Fruit fly (Drosophila melanogaster) whole organism, embryonic: ENCODE data around the gene CG34253.

Experiments used
- Bgb ChIP-seq: fragments of 200-800 bp; sonication (Bioruptor generic); IDR thresholded peaks from 2 replicates; pipeline ENCODE4 v1.3.6; 2022; ENCODE audit warnings: missing biosample characterization, missing genetic modification characterization; ENCODE audit not compliant: partially characterized antibody
- CG16813 ChIP-seq: fragments of 200-800 bp; sonication (Bioruptor generic); IDR thresholded peaks from 3 replicates; pipeline ENCODE4 v1.3.6; 2022; ENCODE audit warnings: missing biosample characterization, missing genetic modification characterization; ENCODE audit not compliant: partially characterized antibody
- CG17186 ChIP-seq: fragments of 200-800 bp; sonication (Bioruptor generic); optimal IDR thresholded peaks from 3 replicates; lab custom pipeline; 2017; ENCODE audit warnings: missing biosample characterization, missing genetic modification reagents, missing genetic modification characterization
- CG17359 ChIP-seq: fragments of 200-800 bp; sonication (Bioruptor generic); optimal IDR thresholded peaks from 3 replicates; lab custom pipeline; 2018; ENCODE audit warnings: missing biosample characterization, mild to moderate bottlenecking, missing genetic modification characterization, moderate library complexity
- CG17568 ChIP-seq: fragments of 200-800 bp; sonication (Bioruptor generic); optimal IDR thresholded peaks from 2 replicates; lab custom pipeline; 2018; ENCODE audit warnings: missing biosample characterization, mild to moderate bottlenecking, missing genetic modification characterization, moderate library complexity
- CG17912 ChIP-seq: fragments of 200-800 bp; sonication (Bioruptor generic); optimal IDR thresholded peaks from 2 replicates; lab custom pipeline; 2018; ENCODE audit warnings: missing biosample characterization, mild to moderate bottlenecking, missing genetic modification characterization
- CG2129 ChIP-seq: fragments of 200-800 bp; sonication (Bioruptor generic); IDR thresholded peaks from 2 replicates; pipeline ENCODE4 v1.3.6; 2022; ENCODE audit warnings: missing biosample characterization, missing genetic modification characterization; ENCODE audit not compliant: partially characterized antibody
- CG2875 ChIP-seq: fragments of 200-800 bp; sonication (Bioruptor generic); optimal IDR thresholded peaks from 2 replicates; lab custom pipeline; 2017; ENCODE audit warnings: missing biosample characterization, mild to moderate bottlenecking, missing genetic modification characterization, missing genetic modification reagents
- CG30403 ChIP-seq: fragments of 200-800 bp; sonication (Bioruptor generic); optimal IDR thresholded peaks from 3 replicates; lab custom pipeline; 2016; ENCODE audit warnings: missing biosample characterization, missing genetic modification characterization
- CG31365 ChIP-seq: fragments of 200-800 bp; sonication (Bioruptor generic); optimal IDR thresholded peaks from 2 replicates; lab custom pipeline; 2018; ENCODE audit warnings: missing biosample characterization, mild to moderate bottlenecking, missing genetic modification characterization
- CG33213 ChIP-seq: fragments of 200-800 bp; sonication (Bioruptor generic); optimal IDR thresholded peaks from 3 replicates; lab custom pipeline; 2016; ENCODE audit warnings: missing biosample characterization, missing genetic modification characterization
- CG34422 ChIP-seq: fragments of 200-800 bp; sonication (Bioruptor generic); IDR thresholded peaks from 3 replicates; pipeline ENCODE4 v1.3.6; 2022; ENCODE audit warnings: missing biosample characterization, missing genetic modification characterization
- CG3847 ChIP-seq: fragments of 200-800 bp; sonication (Bioruptor generic); IDR thresholded peaks from 2 replicates; pipeline ENCODE4 v1.3.6; 2022; ENCODE audit warnings: missing biosample characterization, missing genetic modification characterization
- CG6654 ChIP-seq: fragments of 200-800 bp; sonication (Bioruptor generic); optimal IDR thresholded peaks from 2 replicates; lab custom pipeline; 2017; ENCODE audit warnings: missing biosample characterization, mild to moderate bottlenecking, missing genetic modification characterization
- CG6765 ChIP-seq: fragments of 200-800 bp; sonication (Bioruptor generic); optimal IDR thresholded peaks from 3 replicates; lab custom pipeline; 2017; ENCODE audit warnings: missing biosample characterization, mild to moderate bottlenecking, missing genetic modification characterization
- CG7556 ChIP-seq: fragments of 200-800 bp; sonication (Bioruptor generic); optimal IDR thresholded peaks from 2 replicates; lab custom pipeline; 2017; ENCODE audit warnings: missing biosample characterization, mild to moderate bottlenecking, missing genetic modification characterization
- CG8290 ChIP-seq, 3 experiments: fragments of 200-800 bp; sonication (Bioruptor generic); optimal IDR thresholded peaks; 2 replicates each; lab custom pipeline; 2016 to 2019; ENCODE audit warnings: missing biosample characterization in 3 of 3, missing genetic modification characterization in 3 of 3, mild to moderate bottlenecking in 2 of 3, moderate library complexity in 1 of 3
- CG8478 ChIP-seq: fragments of >200 bp; optimal IDR thresholded peaks from 2 replicates; lab custom pipeline; 2018
- Chrac-16 ChIP-seq: fragments of 200-800 bp; sonication (Bioruptor generic); optimal IDR thresholded peaks from 3 replicates; lab custom pipeline; 2016; ENCODE audit warnings: missing biosample characterization, missing genetic modification characterization
- Dfd ChIP-seq, 2 experiments: fragments of >200 bp; optimal IDR thresholded peaks; 2 replicates each; lab custom pipeline; 2017; ENCODE audit warnings: missing biosample characterization in 2 of 2, missing genetic modification characterization in 2 of 2
- Dp ChIP-seq: fragments of 200-800 bp; sonication (Bioruptor generic); optimal IDR thresholded peaks from 2 replicates; lab custom pipeline; 2018; ENCODE audit warnings: missing biosample characterization, mild to moderate bottlenecking, missing genetic modification characterization, moderate library complexity
- GATAe ChIP-seq: fragments of 200-800 bp; sonication (Bioruptor generic); conservative IDR thresholded peaks from 2 replicates; pipeline ENCODE4 v1.3.6; 2022; ENCODE audit warnings: missing biosample characterization, missing genetic modification characterization
- Hand ChIP-seq: fragments of 200-800 bp; sonication (Bioruptor generic); optimal IDR thresholded peaks from 2 replicates; lab custom pipeline; 2017; ENCODE audit warnings: mild to moderate bottlenecking, missing biosample characterization, missing genetic modification reagents, missing genetic modification characterization
- Lhr ChIP-seq: fragments of 200-800 bp; sonication (Bioruptor generic); optimal IDR thresholded peaks from 3 replicates; lab custom pipeline; 2017; ENCODE audit warnings: mild to moderate bottlenecking, missing biosample characterization, missing genetic modification reagents, missing genetic modification characterization
- Mes4 ChIP-seq: fragments of 200-800 bp; sonication (Bioruptor generic); optimal IDR thresholded peaks from 2 replicates; lab custom pipeline; 2016; ENCODE audit warnings: missing biosample characterization, missing genetic modification characterization
- NC2β ChIP-seq: fragments of 200-800 bp; sonication (Bioruptor generic); optimal IDR thresholded peaks from 2 replicates; lab custom pipeline; 2016; ENCODE audit warnings: missing biosample characterization, missing genetic modification characterization
- Nf-YA ChIP-seq: fragments of 200-800 bp; sonication (Bioruptor generic); IDR thresholded peaks from 2 replicates; pipeline ENCODE4 v1.3.6; 2022; ENCODE audit warnings: missing biosample characterization, missing genetic modification characterization
- Ssrp ChIP-seq: fragments of 200-800 bp; sonication (Bioruptor generic); optimal IDR thresholded peaks from 2 replicates; lab custom pipeline; 2018; ENCODE audit warnings: missing biosample characterization, mild to moderate bottlenecking, missing genetic modification characterization, moderate library complexity
- Usf ChIP-seq: fragments of 200-800 bp; sonication (Bioruptor generic); optimal IDR thresholded peaks from 2 replicates; lab custom pipeline; 2017; ENCODE audit warnings: missing genotype, missing biosample characterization, missing genetic modification characterization
- ara ChIP-seq: fragments of 200-800 bp; sonication (Bioruptor generic); IDR thresholded peaks from 2 replicates; pipeline ENCODE4 v1.3.6; 2022; ENCODE audit warnings: missing biosample characterization, missing genetic modification characterization
- az2 ChIP-seq: fragments of 200-800 bp; sonication (Bioruptor generic); optimal IDR thresholded peaks from 3 replicates; lab custom pipeline; 2016; ENCODE audit warnings: missing biosample characterization, missing genetic modification characterization
- chif ChIP-seq, 2 experiments: fragments of 200-800 bp; sonication (Bioruptor generic); optimal IDR thresholded peaks; 3 replicates each; lab custom pipeline; 2016; ENCODE audit warnings: missing biosample characterization in 2 of 2, missing genetic modification characterization in 2 of 2
- croc ChIP-seq: fragments of 200-800 bp; sonication (Bioruptor generic); conservative IDR thresholded peaks from 3 replicates; pipeline ENCODE4 v1.3.6; 2022; ENCODE audit warnings: missing biosample characterization, missing genetic modification characterization
- dmrt11E ChIP-seq: fragments of 200-800 bp; sonication (Bioruptor generic); optimal IDR thresholded peaks from 3 replicates; lab custom pipeline; 2018; ENCODE audit warnings: missing biosample characterization, mild to moderate bottlenecking, missing genetic modification characterization, moderate library complexity
- gce ChIP-seq: fragments of 200-800 bp; sonication (Bioruptor generic); IDR thresholded peaks from 3 replicates; pipeline ENCODE4 v1.3.6; 2022; ENCODE audit warnings: missing biosample characterization, missing genetic modification characterization
- gcm2 ChIP-seq: fragments of 200-800 bp; sonication (Bioruptor generic); optimal IDR thresholded peaks from 2 replicates; lab custom pipeline; 2016; ENCODE audit warnings: missing biosample characterization, missing genetic modification characterization
- jing ChIP-seq: fragments of 200-800 bp; sonication (Bioruptor generic); optimal IDR thresholded peaks from 2 replicates; lab custom pipeline; 2018; ENCODE audit warnings: missing biosample characterization, mild to moderate bottlenecking, missing genetic modification characterization
- jumu ChIP-seq: fragments of 200-800 bp; sonication (Bioruptor generic); optimal IDR thresholded peaks from 3 replicates; lab custom pipeline; 2016; ENCODE audit warnings: missing biosample characterization, missing genetic modification characterization
- kni ChIP-seq: fragments of 200-800 bp; sonication (Bioruptor generic); optimal IDR thresholded peaks from 3 replicates; lab custom pipeline; 2017; ENCODE audit warnings: mild to moderate bottlenecking, missing biosample characterization, missing genetic modification reagents, missing genetic modification characterization
- lola ChIP-seq, 3 experiments: fragments of >200 bp in 2 of 3; fragments of 200-800 bp in 1 of 3; sonication (Bioruptor generic) in 1 of 3; optimal IDR thresholded peaks; 2 replicates each; lab custom pipeline; 2017 to 2019; ENCODE audit warnings: missing biosample characterization in 3 of 3, missing genetic modification characterization in 3 of 3, mild to moderate bottlenecking in 1 of 3, moderate library complexity in 1 of 3
- pho ChIP-seq: fragments of 200-800 bp; sonication (Bioruptor generic); optimal IDR thresholded peaks from 2 replicates; lab custom pipeline; 2016; ENCODE audit warnings: missing biosample characterization, missing genetic modification characterization
- phol ChIP-seq: fragments of 200-800 bp; sonication (Bioruptor generic); optimal IDR thresholded peaks from 3 replicates; lab custom pipeline; 2018; ENCODE audit warnings: missing biosample characterization, mild to moderate bottlenecking, missing genetic modification characterization, moderate library complexity
- prd ChIP-seq, 3 experiments: fragments of >200 bp in 2 of 3; fragments of 200-800 bp in 1 of 3; sonication (Bioruptor generic) in 1 of 3; optimal IDR thresholded peaks in 2 of 3; IDR thresholded peaks in 1 of 3; 2 replicates in 2 of 3; 3 replicates in 1 of 3; pipeline versions ENCODE4 v1.3.6 to Lab custom; 2017 to 2022; ENCODE audit warnings: missing biosample characterization in 1 of 3, missing genetic modification characterization in 1 of 3
- row ChIP-seq: fragments of 200-800 bp; sonication (Bioruptor generic); IDR thresholded peaks from 3 replicates; pipeline ENCODE4 v1.3.6; 2022; ENCODE audit warnings: missing biosample characterization, missing genetic modification characterization
- sens-2 ChIP-seq: fragments of 200-800 bp; sonication (Bioruptor generic); IDR thresholded peaks from 2 replicates; pipeline ENCODE4 v1.3.6; 2022; ENCODE audit warnings: missing biosample characterization, missing genetic modification characterization
- sna ChIP-seq: fragments of 200-800 bp; sonication (Bioruptor generic); IDR thresholded peaks from 2 replicates; pipeline ENCODE4 v1.3.6; 2022; ENCODE audit warnings: missing biosample characterization, missing genetic modification characterization; ENCODE audit not compliant: partially characterized antibody
- tio ChIP-seq: fragments of 200-800 bp; sonication (Bioruptor generic); optimal IDR thresholded peaks from 2 replicates; lab custom pipeline; 2017; ENCODE audit warnings: missing biosample characterization, missing genetic modification characterization, inconsistent platforms
- trh ChIP-seq: fragments of 200-800 bp; sonication (Bioruptor generic); optimal IDR thresholded peaks from 2 replicates; lab custom pipeline; 2016; ENCODE audit warnings: missing biosample characterization, missing genetic modification characterization
- twi ChIP-seq: fragments of 200-800 bp; optimal IDR thresholded peaks from 2 replicates; lab custom pipeline; 2019; ENCODE audit warnings: missing biosample characterization, mild to moderate bottlenecking, missing genetic modification characterization, moderate library complexity
- zen ChIP-seq: fragments of 200-800 bp; sonication (Bioruptor generic); optimal IDR thresholded peaks from 3 replicates; lab custom pipeline; 2018; ENCODE audit warnings: missing biosample characterization, mild to moderate bottlenecking, missing genetic modification characterization, moderate library complexity

Gene CG34253

dm6 chr3L:18099715-18100114 lies 12.6 kb upstream of the CG34253 start:
- TF ChIP-seq CG2875 (no peak), sna (no peak), CG6654 (GFP tag; lab: Kevin White, UChicago) (no peak), CG17359 (tag; lab: Kevin White, UChicago) (no peak), CG17186 (GFP tag; lab: Kevin White, UChicago) (no peak), gce (GFP tag; lab: Robert Waterston, UW) (no peak), NC2β (GFP tag; lab: Kevin White, UChicago) (no peak), Chrac-16 (GFP tag; lab: Kevin White, UChicago) (no peak), Dp (GFP tag; lab: Kevin White, UChicago) (no peak), Nf-YA (GFP tag; lab: Robert Waterston, UW) (0 out of 2 replicates have a peak, but pooled peaks have one; percentile 7), az2 (GFP tag; lab: Kevin White, UChicago) (no peak), croc (no peak), chif (GFP tag; optimal IDR thresholded peaks at IDR 0.05; lab: Kevin White, UChicago) (no peak), lola (GFP tag; optimal IDR thresholded peaks at IDR 0.05; lab: Kevin White, UChicago) (no peak), CG8478 (lab: Kevin White, UChicago) (no peak), kni (GFP tag; lab: Kevin White, UChicago) (peak; percentile 15), pho (no peak), gcm2 (GFP tag; lab: Kevin White, UChicago) (no peak), CG8290 (GFP tag; optimal IDR thresholded peaks at IDR 0.05; lab: Kevin White, UChicago) (no peak), CG8290 (tag; optimal IDR thresholded peaks at IDR 0.05; lab: Kevin White, UChicago) (peak in 1 of 2 experiments; percentile 38), CG3847 (no peak), Ssrp (tag; lab: Kevin White, UChicago) (no peak), sens-2 (no peak), CG17568 (no peak), ara (no peak), CG2129 (GFP tag; lab: Robert Waterston, UW) (no peak), jumu (no peak), dmrt11E (tag; lab: Kevin White, UChicago) (no peak), jing (GFP tag; lab: Kevin White, UChicago) (no peak), prd (optimal IDR thresholded peaks at IDR 0.05; lab: Kevin White, UChicago) (no peak), prd (GFP tag; IDR thresholded peaks at IDR 0.05; lab: Robert Waterston, UW) (0 out of 3 replicates have a peak, but pooled peaks have one; percentile 25), CG6765 (GFP tag; lab: Kevin White, UChicago) (no peak), CG33213 (GFP tag; lab: Kevin White, UChicago) (no peak), CG34422 (GFP tag; lab: Robert Waterston, UW) (no peak), Lhr (GFP tag; lab: Kevin White, UChicago) (no peak), CG31365 (tag; lab: Kevin White, UChicago) (no peak), CG17912 (GFP tag; lab: Kevin White, UChicago) (no peak), phol (tag; lab: Kevin White, UChicago) (no peak), row (GFP tag; lab: Robert Waterston, UW) (peak; percentile 52), CG7556 (GFP tag; lab: Kevin White, UChicago) (no peak), Dfd (GFP tag; optimal IDR thresholded peaks at IDR 0.05; lab: Kevin White, UChicago) (no peak), Bgb (no peak), CG30403 (no peak), Hand (GFP tag; lab: Kevin White, UChicago) (no peak), trh (GFP tag; lab: Kevin White, UChicago) (no peak), CG16813 (GFP tag; lab: Robert Waterston, UW) (no peak), Mes4 (GFP tag; lab: Kevin White, UChicago) (no peak), tio (GFP tag; lab: Kevin White, UChicago) (no peak), zen (no peak), GATAe (GFP tag; lab: Robert Waterston, UW) (no peak), Usf (GFP tag; lab: Kevin White, UChicago) (no peak), twi (no peak)
